Worm (Caenorhabditis elegans) whole organism, young adult: ENCODE data around the gene F23D12.4.

Source experiments
- C06A6.2 ChIP-seq: fragments of 200-800 bp; sonication (Bioruptor generic); conservative IDR thresholded peaks from 2 replicates; pipeline ENCODE4 v1.3.6; 2022; ENCODE audit warnings: missing genetic modification characterization, missing compliant biosample characterization
- T07F8.4 ChIP-seq: sonication (generic microtip); optimal IDR thresholded peaks from 2 replicates; lab custom pipeline; 2016; ENCODE audit warnings: mild to moderate bottlenecking, missing genetic modification characterization, moderate library complexity, missing compliant biosample characterization
- Y67H2A.10 ChIP-seq: fragments of 200-800 bp; sonication (Bioruptor generic); conservative IDR thresholded peaks from 2 replicates; pipeline ENCODE4 v1.3.6; 2022; ENCODE audit warnings: missing genetic modification reagents, missing genetic modification characterization, missing compliant biosample characterization
- aptf-2 ChIP-seq: fragments of 200-800 bp; sonication (Bioruptor generic); conservative IDR thresholded peaks from 2 replicates; pipeline ENCODE4 v1.3.6; 2022; ENCODE audit warnings: missing genetic modification reagents, missing genetic modification characterization, missing compliant biosample characterization
- efl-1 ChIP-seq: fragments of 150-350 bp; optimal IDR thresholded peaks from 2 replicates; lab custom pipeline; 2014; ENCODE audit warnings: missing biosample characterization, missing genetic modification reagents, missing genetic modification characterization
- hlh-26 ChIP-seq: fragments of 200-800 bp; sonication (Bioruptor generic); conservative IDR thresholded peaks from 2 replicates; pipeline ENCODE4 v1.3.6; 2022; ENCODE audit warnings: missing genetic modification reagents, missing genetic modification characterization, missing compliant biosample characterization
- lir-1 ChIP-seq: fragments of 200-800 bp; sonication (Bioruptor generic); conservative IDR thresholded peaks from 2 replicates; pipeline ENCODE4 v1.3.6; 2022; ENCODE audit warnings: missing genetic modification reagents, missing genetic modification characterization, missing compliant biosample characterization
- nfya-1 ChIP-seq: sonication (generic microtip); optimal IDR thresholded peaks from 2 replicates; lab custom pipeline; 2017; ENCODE audit warnings: antibody characterized with exemption, missing compliant biosample characterization, missing genetic modification characterization, borderline replicate concordance; ENCODE audit not compliant: insufficient read depth
- nhr-120 ChIP-seq: fragments of 200-800 bp; sonication (Bioruptor generic); IDR thresholded peaks from 2 replicates; pipeline ENCODE4 v1.3.6; 2022; ENCODE audit warnings: missing genetic modification characterization, missing compliant biosample characterization
- unc-130 ChIP-seq: sonication (generic microtip); optimal IDR thresholded peaks from 2 replicates; lab custom pipeline; 2016; ENCODE audit warnings: missing genetic modification reagents, missing genetic modification characterization, missing compliant biosample characterization

- no peak for TF ChIP-seq Y67H2A.10 (GFP tag; lab: Robert Waterston, UW)
- no peak for TF ChIP-seq nfya-1 (tag; lab: Kevin White, UChicago)
- TF ChIP-seq nhr-120 = no peak
- no peak for TF ChIP-seq lir-1
- TF ChIP-seq efl-1 (GFP tag; lab: Kevin White, UChicago) = no peak
- no peak for TF ChIP-seq T07F8.4 (tag; lab: Kevin White, UChicago)
- TF ChIP-seq C06A6.2 (GFP tag; lab: Robert Waterston, UW) = no peak
- TF ChIP-seq unc-130 (GFP tag; lab: Kevin White, UChicago) = no peak
- no peak for TF ChIP-seq aptf-2 (GFP tag; lab: Robert Waterston, UW)
- TF ChIP-seq hlh-26 (GFP tag; lab: Robert Waterston, UW) = no peak
These were observed 40.0 kb downstream of the F23D12.4 start, which contains the start of gene M163.8 for ce11 chrX:14484827-14485226.
